Worm (Caenorhabditis elegans) whole organism, early embryonic: ENCODE results near the gene Y58A7A.2.

Experiments used
- B0310.2 ChIP-seq: sonication (generic microtip); optimal IDR thresholded peaks from 2 replicates; lab custom pipeline; 2016; ENCODE audit warnings: mild to moderate bottlenecking, missing genetic modification characterization, missing compliant biosample characterization
- F13C5.2 ChIP-seq: sonication (generic microtip); optimal IDR thresholded peaks from 2 replicates; lab custom pipeline; 2017; ENCODE audit warnings: mild to moderate bottlenecking, missing genetic modification characterization, inconsistent platforms, missing compliant biosample characterization
- aly-1 ChIP-seq: sonication (generic microtip); optimal IDR thresholded peaks from 2 replicates; lab custom pipeline; 2016; ENCODE audit warnings: missing genetic modification characterization, missing compliant biosample characterization
- ama-1 ChIP-seq: fragments of 150-350 bp; optimal IDR thresholded peaks from 2 replicates; lab custom pipeline; 2014
- ceh-13 ChIP-seq: fragments of 200-800 bp; sonication (Bioruptor generic); optimal IDR thresholded peaks from 2 replicates; lab custom pipeline; 2018; ENCODE audit warnings: mild to moderate bottlenecking, missing genetic modification characterization, missing compliant biosample characterization
- ceh-36 ChIP-seq: sonication (generic microtip); optimal IDR thresholded peaks from 2 replicates; lab custom pipeline; 2016; ENCODE audit warnings: missing genetic modification characterization, inconsistent platforms, missing compliant biosample characterization
- ets-7 ChIP-seq: sonication (generic microtip); optimal IDR thresholded peaks from 2 replicates; lab custom pipeline; 2016; ENCODE audit warnings: missing genotype, missing genetic modification characterization, missing compliant biosample characterization
- flt-1 ChIP-seq: fragments of 200-800 bp; sonication (Bioruptor generic); IDR thresholded peaks from 2 replicates; pipeline ENCODE4 v1.3.6; 2022; ENCODE audit warnings: missing genetic modification characterization, missing compliant biosample characterization
- hmbx-1 ChIP-seq: sonication (generic microtip); optimal IDR thresholded peaks from 2 replicates; lab custom pipeline; 2016; ENCODE audit warnings: mild to moderate bottlenecking, missing genetic modification characterization, missing compliant biosample characterization
- hmg-4 ChIP-seq: fragments of 200-800 bp; sonication (Bioruptor generic); optimal IDR thresholded peaks from 2 replicates; lab custom pipeline; 2018; ENCODE audit warnings: mild to moderate bottlenecking, missing genetic modification characterization, missing compliant biosample characterization
- hnd-1 ChIP-seq: sonication (generic microtip); optimal IDR thresholded peaks from 2 replicates; lab custom pipeline; 2016; ENCODE audit warnings: missing genetic modification characterization, missing compliant biosample characterization
- pes-1 ChIP-seq: fragments of 200-800 bp; sonication (Bioruptor generic); IDR thresholded peaks from 2 replicates; pipeline ENCODE4 v1.3.6; 2022; ENCODE audit warnings: missing genetic modification reagents, missing genetic modification characterization, missing compliant biosample characterization
- scrt-1 ChIP-seq: fragments of 200-800 bp; sonication (Bioruptor generic); IDR thresholded peaks from 2 replicates; pipeline ENCODE4 v1.3.6; 2022; ENCODE audit warnings: missing genetic modification characterization, missing compliant biosample characterization
- sea-1 ChIP-seq: fragments of 200-800 bp; sonication (Bioruptor generic); conservative IDR thresholded peaks from 2 replicates; pipeline ENCODE4 v1.3.6; 2022; ENCODE audit warnings: missing genetic modification characterization, missing compliant biosample characterization
- tbx-11 ChIP-seq: fragments of 200-800 bp; sonication (Bioruptor generic); IDR thresholded peaks from 2 replicates; pipeline ENCODE4 v1.3.6; 2022; ENCODE audit warnings: missing genetic modification characterization, missing compliant biosample characterization
- tbx-37 ChIP-seq: fragments of 200-800 bp; sonication (Bioruptor generic); conservative IDR thresholded peaks from 2 replicates; pipeline ENCODE4 v1.3.6; 2022; ENCODE audit warnings: missing genetic modification reagents, missing genetic modification characterization, missing compliant biosample characterization
- tra-4 ChIP-seq: sonication (generic microtip); optimal IDR thresholded peaks from 2 replicates; lab custom pipeline; 2017; ENCODE audit warnings: missing genetic modification characterization, missing compliant biosample characterization

Gene Y58A7A.2

DNA sequence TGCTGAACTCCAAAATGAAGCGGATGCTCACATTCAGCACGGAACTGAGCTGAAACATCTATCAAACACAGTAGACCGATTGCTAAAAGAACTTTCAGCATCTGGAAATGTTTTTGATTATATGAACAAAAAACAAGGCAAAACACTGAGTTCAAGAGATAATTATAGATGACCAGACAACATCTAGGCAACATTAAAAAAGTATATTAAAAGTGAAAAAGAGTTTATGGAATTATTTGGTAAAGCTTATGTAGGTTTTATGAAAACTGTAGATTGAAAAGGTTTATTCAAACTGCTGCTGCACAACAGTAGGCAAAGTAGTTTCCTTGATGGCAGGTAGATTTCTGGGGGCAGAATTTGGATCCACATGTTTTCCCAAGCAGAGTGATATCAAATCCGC is 35.6 kb downstream of the Y58A7A.2 start, which contains the start of gene K11D12.7:
TSS of gene K11D12.7 (minus strand) at position 101 of the 400 bp plus-strand sequence.
- TF ChIP-seq B0310.2 (tag; lab: Kevin White, UChicago) (no peak), hnd-1 (no peak), aly-1 (no peak), sea-1 (no peak), flt-1 (GFP tag; lab: Robert Waterston, UW) (no peak), tbx-11 (GFP tag; lab: Robert Waterston, UW) (no peak), scrt-1 (GFP tag; lab: Robert Waterston, UW) (no peak), pes-1 (no peak), hmbx-1 (tag; lab: Kevin White, UChicago) (no peak), F13C5.2 (tag; lab: Kevin White, UChicago) (no peak)

DNA sequence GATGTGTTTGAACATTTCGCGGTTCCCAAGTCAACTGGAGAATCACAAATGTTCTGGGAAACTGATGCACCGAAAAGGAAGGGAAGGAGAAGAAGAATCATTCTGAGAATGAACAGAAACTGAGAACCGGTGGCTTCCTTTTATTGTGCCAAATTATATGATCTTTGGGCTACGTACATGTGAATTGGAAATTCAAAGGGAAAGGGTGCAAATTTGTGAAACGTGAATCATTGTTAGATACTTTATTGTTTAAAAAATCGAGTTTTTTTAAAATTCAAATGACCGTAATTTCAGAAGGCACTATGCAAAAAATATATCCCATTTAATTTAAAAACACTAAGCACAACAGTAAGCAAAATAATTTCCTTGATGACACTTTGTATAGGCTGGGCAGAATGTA is 36.9 kb downstream of the Y58A7A.2 start, which contains the start of gene K11D12.6:
TSS of gene K11D12.6 (minus strand) at position 101 of the 400 bp plus-strand sequence.
- TF ChIP-seq hmbx-1 (tag; lab: Kevin White, UChicago) = no peak
- no peak for TF ChIP-seq tbx-37
- no peak for TF ChIP-seq scrt-1 (GFP tag; lab: Robert Waterston, UW)
- no peak for TF ChIP-seq tra-4
- TF ChIP-seq tbx-11 (GFP tag; lab: Robert Waterston, UW) = no peak
- no peak for TF ChIP-seq sea-1
- no peak for TF ChIP-seq flt-1 (GFP tag; lab: Robert Waterston, UW)
- TF ChIP-seq ceh-36 = no peak
- no peak for TF ChIP-seq F13C5.2 (tag; lab: Kevin White, UChicago)
- TF ChIP-seq B0310.2 (tag; lab: Kevin White, UChicago) = no peak
- no peak for TF ChIP-seq ceh-13 (GFP tag; lab: Kevin White, UChicago)
- no peak for TF ChIP-seq pes-1
- no peak for TF ChIP-seq hnd-1
- TF ChIP-seq aly-1 = no peak
- TF ChIP-seq ama-1 (lab: Kevin White, UChicago) = no peak
- no peak for TF ChIP-seq hmg-4 (GFP tag; lab: Kevin White, UChicago)
- TF ChIP-seq ets-7 (tag; lab: Kevin White, UChicago) = no peak

DNA sequence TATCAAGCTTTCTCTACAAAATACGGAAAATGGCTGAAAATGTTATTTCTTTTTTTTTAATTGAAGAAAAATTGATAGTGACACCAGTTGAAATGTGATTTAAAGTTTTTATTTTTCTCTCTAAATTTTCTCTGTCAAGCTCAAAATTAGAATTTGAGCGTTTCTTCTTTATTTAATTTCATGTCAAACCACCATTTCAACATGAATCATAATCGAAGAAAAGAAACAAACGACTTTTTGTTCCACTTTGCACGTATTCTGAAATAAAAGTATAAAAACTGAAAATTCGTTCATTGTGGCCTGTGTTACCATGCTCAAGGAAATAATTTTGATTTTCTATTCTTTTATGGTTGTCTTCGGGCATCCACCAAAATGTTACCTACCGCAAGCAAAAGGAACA is 38.9 kb downstream of the Y58A7A.2 start, which contains the start of gene K11D12.13:
TSS of gene K11D12.13 (plus strand) at position 301 of the 400 bp plus-strand sequence.
- TF ChIP-seq ceh-36 (no peak), tbx-37 (no peak), pes-1 (no peak), ama-1 (lab: Kevin White, UChicago) (no peak), sea-1 (no peak), F13C5.2 (tag; lab: Kevin White, UChicago) (no peak), B0310.2 (tag; lab: Kevin White, UChicago) (no peak), scrt-1 (GFP tag; lab: Robert Waterston, UW) (no peak), ets-7 (tag; lab: Kevin White, UChicago) (no peak)

DNA sequence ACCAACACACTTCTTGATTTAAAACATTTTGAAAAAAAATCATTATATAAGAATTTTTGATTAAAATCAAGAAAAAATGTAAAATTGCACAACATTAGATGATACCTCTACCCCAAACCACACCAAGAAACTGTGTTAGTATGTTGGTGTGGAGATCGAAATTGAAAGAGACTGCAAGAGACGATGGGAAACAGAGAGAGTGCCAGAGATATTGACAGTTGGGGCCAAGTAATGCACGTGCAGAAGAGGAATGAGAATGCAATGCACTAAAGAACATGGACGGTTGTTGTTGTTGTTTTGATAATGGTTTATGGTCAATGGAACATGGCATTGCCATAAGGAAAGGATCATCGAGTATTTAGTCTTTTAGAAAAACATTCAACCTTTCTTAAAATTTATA is 39.8 kb downstream of the Y58A7A.2 start:
- no peak for TF ChIP-seq hnd-1
- no peak for TF ChIP-seq sea-1

DNA sequence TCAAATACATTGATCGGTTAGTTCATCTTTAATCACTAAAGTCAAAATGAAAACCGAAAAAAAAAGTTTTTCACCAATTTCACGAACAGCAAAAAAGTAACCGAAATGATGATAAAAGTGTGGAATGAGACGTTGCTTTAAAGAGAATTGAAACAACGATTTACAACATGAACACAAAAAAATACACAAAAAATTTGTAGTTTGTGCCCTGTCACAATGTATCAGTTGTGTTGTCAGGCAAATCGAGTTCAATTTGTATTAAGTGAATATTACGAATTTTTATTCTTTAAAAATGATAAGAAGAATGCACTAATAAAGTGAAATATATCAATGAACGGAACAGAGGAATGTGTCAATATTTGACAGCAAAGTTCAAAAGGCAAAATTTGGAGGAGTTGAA is 40.2 kb downstream of the Y58A7A.2 start:
- no peak for TF ChIP-seq F13C5.2 (tag; lab: Kevin White, UChicago)
- TF ChIP-seq B0310.2 (tag; lab: Kevin White, UChicago) = no peak
- TF ChIP-seq tra-4 = no peak
- TF ChIP-seq tbx-37 = no peak
- no peak for TF ChIP-seq hmbx-1 (tag; lab: Kevin White, UChicago)
- TF ChIP-seq pes-1 = no peak
- no peak for TF ChIP-seq scrt-1 (GFP tag; lab: Robert Waterston, UW)
- TF ChIP-seq hmg-4 (GFP tag; lab: Kevin White, UChicago) = no peak
- TF ChIP-seq flt-1 (GFP tag; lab: Robert Waterston, UW) = no peak
- no peak for TF ChIP-seq sea-1
- no peak for TF ChIP-seq aly-1
- TF ChIP-seq ama-1 (lab: Kevin White, UChicago) = no peak

DNA sequence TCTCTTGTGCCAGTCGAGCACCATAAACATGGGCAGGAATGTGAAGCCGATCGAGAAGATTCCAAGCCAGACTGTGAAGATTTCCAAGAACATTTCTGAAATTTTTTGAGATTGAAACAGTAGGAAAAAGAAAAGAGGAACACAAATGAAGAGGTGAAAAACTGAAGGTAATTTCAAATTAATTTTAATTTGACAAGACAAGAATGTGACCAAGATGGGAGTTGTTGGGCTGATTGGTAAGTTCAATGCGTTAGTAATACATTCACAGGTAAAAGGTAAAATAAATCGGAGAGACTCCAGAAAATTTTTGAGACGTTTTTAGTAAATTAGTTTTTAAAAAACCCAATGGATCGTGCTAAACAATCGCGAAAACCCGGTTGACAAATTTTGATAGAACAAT is 41.3 kb downstream of the Y58A7A.2 start, which contains the start of gene swt-7:
TSS of gene swt-7 (minus strand) at position 101 of the 400 bp plus-strand sequence.
- TF ChIP-seq F13C5.2 (tag; lab: Kevin White, UChicago) (no peak), hnd-1 (no peak), tbx-37 (no peak), flt-1 (GFP tag; lab: Robert Waterston, UW) (no peak), ceh-13 (GFP tag; lab: Kevin White, UChicago) (no peak), ama-1 (lab: Kevin White, UChicago) (no peak), tbx-11 (GFP tag; lab: Robert Waterston, UW) (no peak), pes-1 (no peak), tra-4 (no peak)

DNA sequence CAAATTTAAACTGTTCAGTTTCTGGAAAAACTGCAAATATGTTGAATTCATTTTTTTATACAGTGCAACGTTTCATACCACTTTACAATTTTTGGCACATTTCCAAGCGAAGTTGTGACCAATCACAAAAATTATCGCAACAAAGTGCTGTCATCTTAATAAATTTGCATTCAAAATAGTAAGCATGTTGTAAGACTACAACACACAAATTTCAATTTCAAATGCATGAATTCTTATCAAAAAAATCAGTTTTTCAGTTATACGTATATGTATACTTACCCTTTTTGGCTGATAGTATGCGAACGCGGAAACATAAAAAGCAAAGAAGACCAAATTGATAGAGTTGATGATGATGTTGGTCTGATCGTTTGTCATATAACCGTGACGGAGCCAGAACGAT is 41.8 kb downstream of the Y58A7A.2 start:
- TF ChIP-seq hnd-1 (no peak), B0310.2 (tag; lab: Kevin White, UChicago) (no peak), ceh-36 (no peak), tra-4 (no peak), hmg-4 (GFP tag; lab: Kevin White, UChicago) (no peak), scrt-1 (GFP tag; lab: Robert Waterston, UW) (no peak), ama-1 (lab: Kevin White, UChicago) (no peak)

DNA sequence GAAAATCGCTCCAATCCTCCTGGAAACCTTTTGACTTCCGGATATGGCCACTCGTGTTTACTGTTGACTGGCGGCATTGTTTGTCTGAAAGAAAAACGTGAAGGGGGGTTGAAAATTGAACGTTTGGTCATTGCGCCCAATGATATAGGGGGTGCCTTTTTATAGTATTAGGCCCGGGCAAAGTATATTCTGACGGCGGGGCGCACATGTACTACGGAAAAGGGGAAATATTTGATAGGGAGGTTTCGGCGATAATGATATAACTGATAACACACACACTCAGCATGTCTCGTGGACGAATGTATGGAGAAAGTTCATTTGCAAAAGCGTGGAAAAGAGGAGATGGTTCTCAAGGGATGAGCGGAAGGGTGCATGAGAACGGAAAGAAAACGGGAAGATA is 44.3 kb downstream of the Y58A7A.2 start, which contains the start of gene cpt-4:
TSS of gene cpt-4 (minus strand) at position 84 of the 400 bp plus-strand sequence.
- TF ChIP-seq aly-1 = no peak

DNA sequence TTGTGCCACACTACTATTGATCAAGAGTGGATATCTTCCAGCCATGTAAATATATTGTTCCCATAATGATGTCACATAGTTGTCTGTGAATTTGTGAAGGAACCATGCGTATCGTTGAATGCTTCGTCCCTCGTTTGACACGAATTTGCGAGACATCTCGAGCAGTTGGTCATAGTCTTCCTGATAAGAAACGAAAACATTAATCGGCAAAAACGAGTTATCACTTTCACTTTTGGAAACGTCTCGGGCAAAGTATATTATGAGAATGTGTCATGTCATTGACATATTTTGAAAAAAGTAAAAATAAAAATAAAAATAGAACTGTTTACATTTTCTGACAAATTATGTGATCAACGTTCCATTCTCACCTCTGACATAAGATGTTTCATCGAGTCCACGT is 45.5 kb downstream of the Y58A7A.2 start:
- TF ChIP-seq sea-1 (no peak), scrt-1 (GFP tag; lab: Robert Waterston, UW) (no peak), B0310.2 (tag; lab: Kevin White, UChicago) (no peak), aly-1 (no peak), pes-1 (no peak), hnd-1 (no peak), F13C5.2 (tag; lab: Kevin White, UChicago) (no peak), hmg-4 (GFP tag; lab: Kevin White, UChicago) (no peak), ama-1 (lab: Kevin White, UChicago) (no peak), tbx-37 (no peak), ets-7 (tag; lab: Kevin White, UChicago) (no peak), flt-1 (GFP tag; lab: Robert Waterston, UW) (no peak), ceh-13 (GFP tag; lab: Kevin White, UChicago) (no peak), tra-4 (no peak), hmbx-1 (tag; lab: Kevin White, UChicago) (no peak)
